Worm (Caenorhabditis elegans) whole organism, L3 larva: ENCODE measurements around the gene marb-1.

ENCODE experiments used
- pha-4 ChIP-seq: fragments of 150-350 bp; optimal IDR thresholded peaks from 2 replicates; lab custom pipeline; 2014; ENCODE audit warnings: missing biosample characterization, missing genetic modification reagents, missing genetic modification characterization
- snpc-4 ChIP-seq: fragments of 150-350 bp; optimal IDR thresholded peaks from 2 replicates; lab custom pipeline; 2014; ENCODE audit warnings: missing biosample characterization, missing genetic modification characterization
- zag-1 ChIP-seq: fragments of 150-350 bp; optimal IDR thresholded peaks from 2 replicates; lab custom pipeline; 2014; ENCODE audit warnings: missing biosample characterization, missing genetic modification characterization
- ztf-4 ChIP-seq: fragments of 150-350 bp; optimal IDR thresholded peaks from 2 replicates; lab custom pipeline; 2014; ENCODE audit warnings: missing biosample characterization, missing genetic modification characterization

- TF ChIP-seq ztf-4 (no peak), pha-4 (no peak), zag-1 (tag; lab: Kevin White, UChicago) (no peak), snpc-4 (tag; lab: Kevin White, UChicago) (no peak)
Measured at ce11 chrIV:12160421-12160820, 48.4 kb downstream of the marb-1 start.
